Fruit fly (Drosophila melanogaster): Measurements from ENCODE around the gene ssp6.

- TF ChIP-seq sr (GFP tag; IDR thresholded peaks at IDR 0.05) (no peak), ftz-f1 (GFP tag; optimal IDR thresholded peaks at IDR 0.05) (no peak), Dll (GFP tag; IDR thresholded peaks at IDR 0.05; ENCODE audit: partially characterized antibody) (no peak), wek (GFP tag; optimal IDR thresholded peaks at IDR 0.05) (no peak), CG6683 (GFP tag; optimal IDR thresholded peaks at IDR 0.05) (no peak), CG11560 (tag; IDR thresholded peaks at IDR 0.05) (no peak), twi (tag; optimal IDR thresholded peaks at IDR 0.05) (no peak), Fer1 (GFP tag; optimal IDR thresholded peaks at IDR 0.05) (no peak)
Observed at dm6 chr3L:6106717-6107116, 30.2 kb downstream of the ssp6 start.

All from whole organism, embryonic.